Fruit fly (Drosophila melanogaster): Measurements from ENCODE around the gene ush.

The ush gene

dm6 chr2L:480638-481399, 4.8 kb downstream of the ush start (continued):
- peak; percentile 100 for TF ChIP-seq CG12391 (tag; optimal IDR thresholded peaks at IDR 0.05)
- peak; percentile 100 for TF ChIP-seq CG4328 (GFP tag; optimal IDR thresholded peaks at IDR 0.05)
- TF ChIP-seq hkb (optimal IDR thresholded peaks at IDR 0.05), result peak; percentile 73
- no peak for TF ChIP-seq hkb (GFP tag; IDR thresholded peaks at IDR 0.05)
- TF ChIP-seq bbx (GFP tag; IDR thresholded peaks at IDR 0.05; ENCODE audit: partially characterized antibody), result no peak
- TF ChIP-seq gfzf (GFP tag; optimal IDR thresholded peaks at IDR 0.05), result peak; percentile 60
- TF ChIP-seq dati (GFP tag; IDR thresholded peaks at IDR 0.05), result no peak
- TF ChIP-seq CG15073 (GFP tag; optimal IDR thresholded peaks at IDR 0.05), result peak; percentile 97
- peak; percentile 100 for TF ChIP-seq CG11723 (GFP tag; optimal IDR thresholded peaks at IDR 0.05)
- peak; percentile 100 for TF ChIP-seq exex (tag; optimal IDR thresholded peaks at IDR 0.05)
- TF ChIP-seq Oaz (GFP tag; IDR thresholded peaks at IDR 0.05), result no peak
- TF ChIP-seq CG8281 (tag; optimal IDR thresholded peaks at IDR 0.05), result peak; percentile 97
- TF ChIP-seq CG4854 (GFP tag; optimal IDR thresholded peaks at IDR 0.05), result peak; percentile 100
- no peak for TF ChIP-seq cad (GFP tag; optimal IDR thresholded peaks at IDR 0.05)
- TF ChIP-seq Rfx (GFP tag; IDR thresholded peaks at IDR 0.05), result no peak
- no peak for TF ChIP-seq tna (GFP tag; IDR thresholded peaks at IDR 0.05; ENCODE audit: partially characterized antibody)
- TF ChIP-seq CG3407 (GFP tag; optimal IDR thresholded peaks at IDR 0.05), result peak; percentile 99
- TF ChIP-seq CG12071 (GFP tag; optimal IDR thresholded peaks at IDR 0.05), result peak; percentile 100
- peak; percentile 100 for TF ChIP-seq sqz (GFP tag; optimal IDR thresholded peaks at IDR 0.05)
- TF ChIP-seq ato (GFP tag; IDR thresholded peaks at IDR 0.05; ENCODE audit: partially characterized antibody), result no peak
- peak; percentile 100 for TF ChIP-seq nau (GFP tag; optimal IDR thresholded peaks at IDR 0.05)
- TF ChIP-seq gem (tag; optimal IDR thresholded peaks at IDR 0.05), result peak; percentile 100
- TF ChIP-seq Elba2 (GFP tag; optimal IDR thresholded peaks at IDR 0.05), result peak; percentile 99
- no peak for TF ChIP-seq CG32532 (GFP tag; IDR thresholded peaks at IDR 0.05)
- peak; percentile 97 for TF ChIP-seq CG9797 (GFP tag; optimal IDR thresholded peaks at IDR 0.05)
- TF ChIP-seq Stat92E (GFP tag; optimal IDR thresholded peaks at IDR 0.05), result peak in 1 of 3 experiments; percentile 100
- peak; percentile 100 for TF ChIP-seq zen (tag; optimal IDR thresholded peaks at IDR 0.05)
- TF ChIP-seq fu2 (GFP tag; optimal IDR thresholded peaks at IDR 0.05), result peak; percentile 100
- peak; percentile 100 for TF ChIP-seq CG10209 (GFP tag; optimal IDR thresholded peaks at IDR 0.05)
- TF ChIP-seq az2 (GFP tag; optimal IDR thresholded peaks at IDR 0.05), result peak; percentile 100
- TF ChIP-seq HmgZ (tag; optimal IDR thresholded peaks at IDR 0.05), result peak; percentile 100
- no peak for TF ChIP-seq Xrp1 (GFP tag; IDR thresholded peaks at IDR 0.05)
- no peak for TF ChIP-seq hth (optimal IDR thresholded peaks at IDR 0.05)
- no peak for TF ChIP-seq CG32772 (GFP tag; IDR thresholded peaks at IDR 0.05)
- peak; percentile 100 for TF ChIP-seq vfl (GFP tag; optimal IDR thresholded peaks at IDR 0.05)
- TF ChIP-seq ATbp (GFP tag; optimal IDR thresholded peaks at IDR 0.05), result peak; percentile 100
- peak; percentile 96 for TF ChIP-seq Nf-YC (tag; optimal IDR thresholded peaks at IDR 0.05)
- TF ChIP-seq shn (GFP tag; optimal IDR thresholded peaks at IDR 0.05), result peak; percentile 100
- TF ChIP-seq lbe (GFP tag; optimal IDR thresholded peaks at IDR 0.05), result peak; percentile 99
- TF ChIP-seq ci (GFP tag; IDR thresholded peaks at IDR 0.05), result no peak
- TF ChIP-seq bcd (GFP tag; optimal IDR thresholded peaks at IDR 0.05), result peak; percentile 100
- TF ChIP-seq CG13424 (tag; optimal IDR thresholded peaks at IDR 0.05), result peak; percentile 100
- peak; percentile 100 for TF ChIP-seq salm (tag; optimal IDR thresholded peaks at IDR 0.05)
- peak; percentile 100 for TF ChIP-seq ind (GFP tag; optimal IDR thresholded peaks at IDR 0.05)
- peak; percentile 100 for TF ChIP-seq CG1792 (GFP tag; optimal IDR thresholded peaks at IDR 0.05)
- no peak for TF ChIP-seq Bgb (GFP tag; IDR thresholded peaks at IDR 0.05; ENCODE audit: partially characterized antibody)
- no peak for TF ChIP-seq CG2889 (GFP tag; IDR thresholded peaks at IDR 0.05)
- TF ChIP-seq esg (GFP tag; conservative IDR thresholded peaks at IDR 0.05), result no peak
- TF ChIP-seq Deaf1 (tag; optimal IDR thresholded peaks at IDR 0.05), result peak; percentile 96

All from whole organism, embryonic.